Worm (Caenorhabditis elegans) whole organism, L1 larva: ENCODE data around the gene D1044.4.
A peak's percentile ranks its signal among the peaks of the same experiment; 100 is the strongest.

ENCODE experiments used
- ama-1 ChIP-seq: fragments of 150-350 bp; optimal IDR thresholded peaks from 2 replicates; lab custom pipeline; 2014
- elt-3 ChIP-seq, 6 experiments: fragments of 150-350 bp in 1 of 6; sonication (generic microtip); optimal IDR thresholded peaks; 2 replicates each; lab custom pipeline; 2017 to 2018; ENCODE audit warnings: missing biosample characterization in 6 of 6, missing genetic modification characterization in 6 of 6, inconsistent platforms in 1 of 6
- mep-1 ChIP-seq: fragments of 150-350 bp; optimal IDR thresholded peaks from 2 replicates; lab custom pipeline; 2014; ENCODE audit warnings: missing biosample characterization, missing genetic modification characterization
- nhr-77 ChIP-seq: fragments of 150-350 bp; optimal IDR thresholded peaks from 2 replicates; lab custom pipeline; 2014; ENCODE audit warnings: missing biosample characterization, missing genetic modification characterization
- pag-3 ChIP-seq: sonication (generic microtip); optimal IDR thresholded peaks from 2 replicates; lab custom pipeline; 2017; ENCODE audit warnings: missing genetic modification characterization, mild to moderate bottlenecking, missing compliant biosample characterization, antibody characterized with exemption, borderline replicate concordance; ENCODE audit not compliant: insufficient read depth
- pqm-1 ChIP-seq: sonication (generic microtip); optimal IDR thresholded peaks from 3 replicates; lab custom pipeline; 2017; ENCODE audit warnings: missing biosample characterization, missing genetic modification characterization
- snu-23 ChIP-seq: sonication (generic microtip); optimal IDR thresholded peaks from 2 replicates; lab custom pipeline; 2016; ENCODE audit warnings: missing genetic modification characterization, missing compliant biosample characterization
- sptf-1 ChIP-seq: fragments of 150-350 bp; optimal IDR thresholded peaks from 2 replicates; lab custom pipeline; 2014; ENCODE audit warnings: missing biosample characterization, missing genetic modification characterization
- tbx-2 ChIP-seq: sonication (generic microtip); optimal IDR thresholded peaks from 2 replicates; lab custom pipeline; 2016; ENCODE audit warnings: missing genetic modification characterization, missing compliant biosample characterization
- unc-98 ChIP-seq: fragments of 200-800 bp; sonication (Bioruptor generic); IDR thresholded peaks from 2 replicates; pipeline ENCODE4 v1.3.6; 2022; ENCODE audit warnings: missing genetic modification characterization, missing compliant biosample characterization

DNA sequence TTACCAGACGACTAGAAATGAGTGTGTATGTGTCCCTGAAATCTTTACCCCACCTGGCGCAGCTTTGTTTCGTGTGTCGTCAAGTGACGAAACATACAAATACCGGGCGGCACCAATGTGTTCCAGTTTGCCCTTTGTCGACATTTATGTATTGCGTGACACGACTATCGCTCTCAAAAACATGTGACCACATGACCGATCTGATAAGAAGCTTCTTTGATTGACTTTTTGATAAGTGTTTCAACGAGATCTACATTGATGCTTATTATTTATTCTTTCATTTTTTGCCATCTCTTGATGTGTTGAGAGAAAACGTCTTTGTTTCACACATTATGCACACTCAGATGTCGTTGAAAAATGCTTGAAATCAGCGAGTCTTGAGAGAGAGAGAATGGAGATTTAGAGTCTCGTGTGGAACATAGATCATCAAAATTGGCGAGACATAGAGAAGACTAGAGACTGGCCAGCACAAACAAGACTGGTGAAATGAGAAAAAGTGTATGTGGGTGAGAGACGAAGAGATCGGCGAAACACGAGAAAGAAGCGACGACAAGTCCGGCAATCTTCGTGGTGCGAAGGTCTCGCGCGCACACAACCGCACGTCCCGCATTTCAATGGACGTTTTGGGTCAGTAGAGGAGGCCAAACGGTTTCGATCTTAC lies 18.8 kb downstream of the D1044.4 start:
- TF ChIP-seq elt-3 (tag; optimal IDR thresholded peaks at IDR 0.05; lab: Kevin White, UChicago) (peak in 3 of 6 experiments; percentile 13 to 67 (median 52)), unc-98 (no peak), nhr-77 (tag; lab: Kevin White, UChicago) (no peak), pqm-1 (tag; lab: Kevin White, UChicago) (no peak), sptf-1 (no peak), snu-23 (peak; percentile 65), mep-1 (tag; lab: Kevin White, UChicago) (peak; percentile 57), tbx-2 (tag; lab: Kevin White, UChicago) (peak; percentile 37), ama-1 (lab: Kevin White, UChicago) (peak; percentile 81), pag-3 (tag; lab: Kevin White, UChicago) (peak; percentile 38)
